Fruit fly (Drosophila melanogaster): Measurements from ENCODE around the gene RPA2.

RPA2 gene

dm6 chr2L:20935338-20936060 lies 9.6 kb upstream of the RPA2 start (continued):
- TF ChIP-seq topi (GFP tag; optimal IDR thresholded peaks at IDR 0.05) = peak; percentile 21
- TF ChIP-seq CG1621 (tag; optimal IDR thresholded peaks at IDR 0.05) = peak; percentile 9
- no peak for TF ChIP-seq dac (GFP tag; optimal IDR thresholded peaks at IDR 0.05)
- peak; percentile 35 for TF ChIP-seq Met (GFP tag; optimal IDR thresholded peaks at IDR 0.05)
- no peak for TF ChIP-seq Hr38 (GFP tag; optimal IDR thresholded peaks at IDR 0.05)
- peak; percentile 10 to 24 for TF ChIP-seq ss (GFP tag; optimal IDR thresholded peaks at IDR 0.05)
- TF ChIP-seq CG11762 (GFP tag; optimal IDR thresholded peaks at IDR 0.05; ENCODE audit: insufficient read depth) = no peak
- TF ChIP-seq CG32006 (GFP tag; optimal IDR thresholded peaks at IDR 0.05) = peak; percentile 30
- no peak for TF ChIP-seq CG6854 (GFP tag; optimal IDR thresholded peaks at IDR 0.05)
- no peak for TF ChIP-seq CG7368 (GFP tag; optimal IDR thresholded peaks at IDR 0.05)
- TF ChIP-seq svp (GFP tag) = no peak
- no peak for TF ChIP-seq Blimp-1 (GFP tag; optimal IDR thresholded peaks at IDR 0.05)
- no peak for TF ChIP-seq CG11902 (GFP tag; optimal IDR thresholded peaks at IDR 0.05)
- no peak for TF ChIP-seq Sox102F (GFP tag; optimal IDR thresholded peaks at IDR 0.05)
- no peak for TF ChIP-seq CG4318 (GFP tag; optimal IDR thresholded peaks at IDR 0.05)
- peak; percentile 6 for TF ChIP-seq fd59A (GFP tag; optimal IDR thresholded peaks at IDR 0.05)
- TF ChIP-seq esn (GFP tag; optimal IDR thresholded peaks at IDR 0.05) = peak; percentile 30
- TF ChIP-seq CG3919 (GFP tag; optimal IDR thresholded peaks at IDR 0.05) = no peak

dm6 chr2L:20934678-20935077 lies 8.7 kb upstream of the RPA2 start:
- no peak for TF ChIP-seq CG6792 (GFP tag; optimal IDR thresholded peaks at IDR 0.05)
- no peak for TF ChIP-seq Hr4 (GFP tag; optimal IDR thresholded peaks at IDR 0.05)
- peak; percentile 2 for TF ChIP-seq fkh (GFP tag; optimal IDR thresholded peaks at IDR 0.05)
- TF ChIP-seq CG3919 (GFP tag; optimal IDR thresholded peaks at IDR 0.05) = no peak

dm6 chr2L:20934013-20934412 lies 8.1 kb upstream of the RPA2 start, which contains the start of gene CG9270:
CG9270 (minus strand) TSS chr2L:20934113.
- TF ChIP-seq CG4318 (GFP tag; optimal IDR thresholded peaks at IDR 0.05) = no peak
- TF ChIP-seq Met (GFP tag; optimal IDR thresholded peaks at IDR 0.05) = no peak
- no peak for TF ChIP-seq fd59A (GFP tag; optimal IDR thresholded peaks at IDR 0.05)
- no peak for TF ChIP-seq Eip75B (GFP tag; optimal IDR thresholded peaks at IDR 0.05)
- TF ChIP-seq CG3032 (tag; optimal IDR thresholded peaks at IDR 0.05) = no peak
- no peak for TF ChIP-seq Eip78C (GFP tag)
- no peak for TF ChIP-seq dac (GFP tag; optimal IDR thresholded peaks at IDR 0.05)

dm6 chr2L:20927653-20928052 lies 1.7 kb upstream of the RPA2 start, which contains the start of gene Nthl1:
Nthl1 (minus strand) TSS chr2L:20927860.
- TF ChIP-seq fkh (GFP tag; optimal IDR thresholded peaks at IDR 0.05) (peak; percentile 96), CG6808 (GFP tag; optimal IDR thresholded peaks at IDR 0.05) (no peak), esn (GFP tag; optimal IDR thresholded peaks at IDR 0.05) (no peak), vri (GFP tag; optimal IDR thresholded peaks at IDR 0.05) (no peak), CG6276 (GFP tag; optimal IDR thresholded peaks at IDR 0.05) (no peak), CG16779 (tag; optimal IDR thresholded peaks at IDR 0.05) (no peak)

DNA sequence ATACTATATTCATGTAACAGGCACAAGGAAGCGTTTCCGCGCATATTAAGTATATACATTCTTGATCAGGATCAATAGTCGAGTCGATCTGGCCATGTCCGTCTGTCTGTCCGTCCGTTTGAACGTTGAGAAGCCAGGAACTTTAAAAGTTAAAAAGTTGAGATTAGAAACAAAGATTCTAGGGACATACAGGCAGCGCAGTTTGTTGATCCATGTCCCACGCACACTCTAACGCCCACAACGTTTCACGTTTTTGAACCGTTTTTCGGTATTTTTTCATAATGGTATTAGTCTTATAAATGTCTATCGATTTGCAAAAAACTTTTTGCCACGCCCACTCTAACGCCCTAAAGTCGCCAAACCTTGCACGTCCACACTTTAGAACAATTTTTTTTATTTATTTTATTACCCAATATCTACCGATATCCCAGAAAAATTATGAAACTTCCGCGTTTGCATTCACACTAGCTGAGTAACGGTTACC lies 2.8 kb downstream of the RPA2 start:
- TF ChIP-seq Eip78C (GFP tag) (peak; percentile 29), Sox102F (GFP tag; optimal IDR thresholded peaks at IDR 0.05) (no peak)
